Fruit fly (Drosophila melanogaster) whole organism, pupa: Measurements from ENCODE around the gene Ubx.

ENCODE experiments used
- CG12605 ChIP-seq: fragments of 200-800 bp; sonication (Bioruptor generic); IDR thresholded peaks from 2 replicates; pipeline ENCODE4 v1.3.6; 2022; ENCODE audit warnings: missing biosample characterization, missing genetic modification characterization
- CG8159 ChIP-seq: fragments of 200-800 bp; sonication (Bioruptor generic); optimal IDR thresholded peaks from 3 replicates; lab custom pipeline; 2018; ENCODE audit warnings: missing biosample characterization, mild to moderate bottlenecking, missing genetic modification characterization, moderate library complexity
- CG8301 ChIP-seq: fragments of 200-800 bp; sonication (Bioruptor generic); optimal IDR thresholded peaks from 2 replicates; lab custom pipeline; 2018; ENCODE audit warnings: missing biosample characterization, mild to moderate bottlenecking, missing genetic modification characterization
- Pif1B ChIP-seq: fragments of 200-800 bp; sonication (Bioruptor generic); optimal IDR thresholded peaks from 3 replicates; lab custom pipeline; 2016; ENCODE audit warnings: missing biosample characterization, missing genetic modification characterization
- Snoo ChIP-seq: fragments of 200-800 bp; sonication (Bioruptor generic); optimal IDR thresholded peaks from 3 replicates; lab custom pipeline; 2017; ENCODE audit warnings: missing biosample characterization, mild to moderate bottlenecking, missing genetic modification characterization, inconsistent platforms
- rn ChIP-seq: fragments of 200-800 bp; sonication (Bioruptor generic); IDR thresholded peaks from 2 replicates; pipeline ENCODE4 v1.3.6; 2022; ENCODE audit warnings: missing biosample characterization, missing genetic modification characterization

DNA sequence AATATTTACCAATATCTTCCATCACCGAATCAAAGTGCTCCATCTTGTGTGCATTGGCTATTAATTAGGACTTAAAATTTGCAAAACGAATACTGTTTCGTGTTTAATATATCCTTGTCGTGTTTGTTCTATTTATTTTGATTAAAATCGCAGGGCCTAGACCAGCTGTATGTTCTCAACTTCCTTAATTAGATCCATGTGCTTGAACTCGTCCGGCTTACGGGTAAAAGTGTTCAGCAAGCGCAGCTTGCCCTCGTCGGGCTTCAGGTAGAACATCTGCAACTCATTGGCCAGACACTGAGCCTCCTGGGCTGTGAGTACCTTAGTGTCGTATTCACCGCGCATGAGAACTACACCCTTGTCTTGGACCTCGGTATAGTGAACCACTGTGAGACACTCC is 120.9 kb downstream of the Ubx start, which contains the start of gene CG12783:
- TF ChIP-seq CG8301 (tag; lab: Kevin White, UChicago) (no peak), CG12605 (GFP tag; lab: Robert Waterston, UW) (no peak), Snoo (no peak), CG8159 (tag; lab: Kevin White, UChicago) (no peak), rn (GFP tag; lab: Robert Waterston, UW) (no peak), Pif1B (no peak)
